Worm (Caenorhabditis elegans) whole organism, young adult: Measurements from ENCODE around the gene phf-14.
"Not testable (repeated sequence)": the region's sequence is repeated elsewhere in the genome, so short reads cannot be mapped to it uniquely, and the experiment has no call there.

ENCODE experiments used
- B0019.2 ChIP-seq: fragments of 200-800 bp; sonication (Bioruptor generic); conservative IDR thresholded peaks from 2 replicates; pipeline ENCODE4 v1.3.6; 2022; ENCODE audit warnings: missing genetic modification reagents, missing genetic modification characterization, missing compliant biosample characterization
- B0035.1 ChIP-seq: sonication (generic microtip); optimal IDR thresholded peaks from 2 replicates; lab custom pipeline; 2016; ENCODE audit warnings: missing genetic modification characterization, mild to moderate bottlenecking, missing compliant biosample characterization, missing genotype, missing genetic modification reagents
- C17E4.6 ChIP-seq: fragments of 200-800 bp; sonication (Bioruptor generic); IDR thresholded peaks from 2 replicates; pipeline ENCODE4 v1.3.6; 2022; ENCODE audit warnings: missing genetic modification reagents, missing genetic modification characterization, missing compliant biosample characterization
- F37B4.10 ChIP-seq: fragments of 200-800 bp; sonication (Bioruptor generic); IDR thresholded peaks from 2 replicates; pipeline ENCODE4 v1.3.6; 2022; ENCODE audit warnings: missing genetic modification characterization, missing compliant biosample characterization
- F39B2.1 ChIP-seq: fragments of 200-800 bp; sonication (Bioruptor generic); IDR thresholded peaks from 2 replicates; pipeline ENCODE4 v1.3.6; 2022; ENCODE audit warnings: missing genetic modification reagents, missing genetic modification characterization, missing compliant biosample characterization
- F52B5.7 ChIP-seq: sonication (generic microtip); optimal IDR thresholded peaks from 2 replicates; lab custom pipeline; 2016; ENCODE audit warnings: mild to moderate bottlenecking, missing genetic modification characterization, missing compliant biosample characterization
- K12H6.12 ChIP-seq: fragments of 200-800 bp; sonication (Bioruptor generic); optimal IDR thresholded peaks from 2 replicates; lab custom pipeline; 2018; ENCODE audit warnings: mild to moderate bottlenecking, missing genetic modification characterization, missing compliant biosample characterization
- T07F8.4 ChIP-seq: sonication (generic microtip); optimal IDR thresholded peaks from 2 replicates; lab custom pipeline; 2016; ENCODE audit warnings: mild to moderate bottlenecking, missing genetic modification characterization, moderate library complexity, missing compliant biosample characterization
- Y53F4B.3 ChIP-seq: fragments of 200-800 bp; sonication (Bioruptor generic); IDR thresholded peaks from 2 replicates; pipeline ENCODE4 v1.3.6; 2022; ENCODE audit warnings: missing genetic modification reagents, missing genetic modification characterization, missing compliant biosample characterization
- Y67H2A.10 ChIP-seq: fragments of 200-800 bp; sonication (Bioruptor generic); conservative IDR thresholded peaks from 2 replicates; pipeline ENCODE4 v1.3.6; 2022; ENCODE audit warnings: missing genetic modification reagents, missing genetic modification characterization, missing compliant biosample characterization
- ZK185.1 ChIP-seq: sonication (generic microtip); optimal IDR thresholded peaks from 2 replicates; lab custom pipeline; 2016; ENCODE audit warnings: mild to moderate bottlenecking, missing genetic modification characterization, missing compliant biosample characterization; ENCODE audit not compliant: poor library complexity, severe bottlenecking
- aptf-3 ChIP-seq: fragments of 200-800 bp; sonication (Bioruptor generic); IDR thresholded peaks from 2 replicates; pipeline ENCODE4 v1.3.6; 2022; ENCODE audit warnings: missing genetic modification characterization, missing compliant biosample characterization
- atf-7 ChIP-seq: sonication (generic microtip); optimal IDR thresholded peaks from 2 replicates; lab custom pipeline; 2017; ENCODE audit warnings: mild to moderate bottlenecking, missing genetic modification characterization, missing compliant biosample characterization
- attf-3 ChIP-seq: fragments of 200-800 bp; sonication (Bioruptor generic); conservative IDR thresholded peaks from 2 replicates; pipeline ENCODE4 v1.3.6; 2022; ENCODE audit warnings: missing genetic modification reagents, missing genetic modification characterization, missing compliant biosample characterization
- attf-5 ChIP-seq: fragments of 200-800 bp; sonication (Bioruptor generic); optimal IDR thresholded peaks from 2 replicates; lab custom pipeline; 2018; ENCODE audit warnings: mild to moderate bottlenecking, missing genetic modification characterization, missing compliant biosample characterization
- ccch-3 ChIP-seq: fragments of 200-800 bp; sonication (Bioruptor generic); optimal IDR thresholded peaks from 2 replicates; lab custom pipeline; 2018; ENCODE audit warnings: mild to moderate bottlenecking, missing genetic modification characterization, missing compliant biosample characterization
- egl-18 ChIP-seq: fragments of 200-800 bp; sonication (Bioruptor generic); IDR thresholded peaks from 2 replicates; pipeline ENCODE4 v1.3.6; 2022; ENCODE audit warnings: missing genetic modification reagents, missing genetic modification characterization, missing compliant biosample characterization
- lsl-1 ChIP-seq: fragments of 200-800 bp; sonication (Bioruptor generic); optimal IDR thresholded peaks from 2 replicates; lab custom pipeline; 2018; ENCODE audit warnings: mild to moderate bottlenecking, missing genetic modification characterization, moderate library complexity, missing compliant biosample characterization
- lsy-27 ChIP-seq: sonication (generic microtip); optimal IDR thresholded peaks from 2 replicates; lab custom pipeline; 2017; ENCODE audit warnings: missing genetic modification characterization, mild to moderate bottlenecking, missing compliant biosample characterization, antibody characterized with exemption, missing genotype, borderline replicate concordance; ENCODE audit not compliant: insufficient read depth
- madf-3 ChIP-seq: fragments of 200-800 bp; sonication (Bioruptor generic); IDR thresholded peaks from 2 replicates; pipeline ENCODE4 v1.3.6; 2022; ENCODE audit warnings: missing genetic modification reagents, missing genetic modification characterization, missing compliant biosample characterization
- madf-6 ChIP-seq: fragments of 200-800 bp; sonication (Bioruptor generic); IDR thresholded peaks from 2 replicates; pipeline ENCODE4 v1.3.6; 2022; ENCODE audit warnings: missing genetic modification reagents, missing genetic modification characterization, missing compliant biosample characterization
- mcd-1 ChIP-seq: fragments of 200-800 bp; sonication (Bioruptor generic); IDR thresholded peaks from 2 replicates; pipeline ENCODE4 v1.3.6; 2022; ENCODE audit warnings: missing genetic modification reagents, missing genetic modification characterization, missing compliant biosample characterization
- mxl-1 ChIP-seq: sonication (generic microtip); optimal IDR thresholded peaks from 2 replicates; lab custom pipeline; 2016; ENCODE audit warnings: missing genetic modification characterization, missing compliant biosample characterization
- nfya-2 ChIP-seq: fragments of 200-800 bp; sonication (Bioruptor generic); IDR thresholded peaks from 2 replicates; pipeline ENCODE4 v1.3.6; 2022; ENCODE audit warnings: missing genetic modification reagents, missing genetic modification characterization, missing compliant biosample characterization
- nfyb-1 ChIP-seq: fragments of 200-800 bp; sonication (Bioruptor generic); IDR thresholded peaks from 2 replicates; pipeline ENCODE4 v1.3.6; 2022; ENCODE audit warnings: missing genetic modification reagents, missing genetic modification characterization, missing compliant biosample characterization
- nhr-27 ChIP-seq: fragments of 200-800 bp; sonication (Bioruptor generic); optimal IDR thresholded peaks from 2 replicates; lab custom pipeline; 2018; ENCODE audit warnings: mild to moderate bottlenecking, missing genetic modification characterization, moderate library complexity, missing compliant biosample characterization
- nhr-80 ChIP-seq: sonication (generic microtip); optimal IDR thresholded peaks from 2 replicates; lab custom pipeline; 2016; ENCODE audit warnings: missing genetic modification characterization, missing compliant biosample characterization
- nhr-90 ChIP-seq: sonication (generic microtip); optimal IDR thresholded peaks from 2 replicates; lab custom pipeline; 2016; ENCODE audit warnings: missing genotype, mild to moderate bottlenecking, missing genetic modification characterization, missing compliant biosample characterization
- rec-8 ChIP-seq, 2 experiments: sonication (generic microtip); optimal IDR thresholded peaks; 2 replicates each; lab custom pipeline; 2016; ENCODE audit warnings: mild to moderate bottlenecking in 2 of 2, missing genetic modification characterization in 2 of 2, missing genetic modification reagents in 2 of 2, missing genotype in 2 of 2, missing biosample characterization in 1 of 2, missing compliant biosample characterization in 1 of 2, moderate library complexity in 1 of 2
- snpc-3.4 ChIP-seq: sonication (generic microtip); optimal IDR thresholded peaks from 2 replicates; lab custom pipeline; 2017; ENCODE audit warnings: missing genetic modification characterization, mild to moderate bottlenecking, missing compliant biosample characterization, antibody characterized with exemption, moderate library complexity, missing genotype, missing genetic modification reagents
- sptf-2 ChIP-seq: fragments of 200-800 bp; sonication (Bioruptor generic); optimal IDR thresholded peaks from 2 replicates; lab custom pipeline; 2018; ENCODE audit warnings: mild to moderate bottlenecking, missing genetic modification characterization, missing compliant biosample characterization
- unc-130 ChIP-seq: sonication (generic microtip); optimal IDR thresholded peaks from 2 replicates; lab custom pipeline; 2016; ENCODE audit warnings: missing genetic modification reagents, missing genetic modification characterization, missing compliant biosample characterization
- ztf-22 ChIP-seq: fragments of 200-800 bp; sonication (Bioruptor generic); optimal IDR thresholded peaks from 2 replicates; lab custom pipeline; 2018; ENCODE audit warnings: mild to moderate bottlenecking, missing genetic modification characterization, moderate library complexity, missing compliant biosample characterization
- ztf-26 ChIP-seq: sonication (generic microtip); optimal IDR thresholded peaks from 2 replicates; lab custom pipeline; 2017; ENCODE audit warnings: missing genetic modification characterization, missing compliant biosample characterization

The phf-14 gene

DNA sequence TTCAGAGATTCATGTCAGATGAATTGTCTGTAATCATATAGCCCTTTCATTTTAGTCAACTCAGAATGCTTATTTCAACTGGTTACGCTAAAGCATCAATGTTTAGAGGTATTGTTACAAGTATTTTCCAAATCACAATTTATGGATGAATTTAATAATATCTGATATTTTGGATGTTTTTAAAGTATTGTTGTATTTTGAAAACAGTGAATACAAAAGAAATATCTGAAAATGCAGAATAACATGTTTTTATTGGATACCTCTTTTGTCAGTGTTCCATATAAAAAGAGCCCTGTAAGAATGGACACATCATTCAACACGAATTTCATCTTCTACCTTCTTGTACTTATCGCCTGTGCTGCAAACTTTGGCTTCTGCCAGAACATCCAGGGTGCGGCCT lies 23.3 kb downstream of the phf-14 start, which contains the start of gene C06H5.12:
Gene C06H5.12, plus strand, starts transcription at position 301 of the 400 bp plus-strand sequence.
- not testable (repeated sequence) for TF ChIP-seq Y53F4B.3; atf-7 (tag; lab: Kevin White, UChicago); madf-6

DNA sequence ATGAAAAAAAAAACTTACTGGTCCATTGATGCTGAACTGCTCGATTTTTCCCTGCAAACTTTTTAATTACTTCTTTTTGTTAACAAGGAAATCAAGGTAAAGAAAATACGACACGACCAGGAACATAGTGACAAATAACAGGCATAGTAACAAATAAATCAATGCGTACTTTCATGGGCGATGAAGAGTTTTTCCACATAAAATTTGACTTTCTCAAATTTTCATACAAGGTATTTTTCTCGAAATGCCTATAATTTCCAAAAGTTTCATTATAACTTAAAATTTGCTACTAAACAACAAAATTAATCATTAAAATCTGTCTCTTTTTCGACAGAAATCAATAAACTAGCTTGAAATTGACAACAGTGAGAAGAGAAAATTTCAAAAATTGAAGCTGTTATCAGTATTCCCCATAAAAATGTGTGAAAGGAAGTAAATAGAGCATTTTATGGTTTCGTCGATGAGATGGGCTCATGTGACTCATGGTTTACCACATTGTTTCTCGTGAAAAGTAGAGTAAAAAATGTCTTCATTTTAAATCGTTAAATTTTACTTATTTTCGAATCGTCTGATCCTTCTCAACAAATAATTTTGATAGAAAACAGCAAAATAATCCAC lies 25.7 kb downstream of the phf-14 start, which contains the start of gene fbxa-156:
Gene fbxa-156, minus strand, starts transcription at position 51 of the 618 bp plus-strand sequence.
- TF ChIP-seq sptf-2 (GFP tag; lab: Kevin White, UChicago), result no peak
- no peak for TF ChIP-seq attf-3 (GFP tag; lab: Robert Waterston, UW)
- no peak for TF ChIP-seq aptf-3 (GFP tag; lab: Robert Waterston, UW)
- no peak for TF ChIP-seq ztf-22
- TF ChIP-seq madf-3 (GFP tag; lab: Robert Waterston, UW), result no peak
- peak; percentile 1 for TF ChIP-seq nhr-80

ce11 chrV:17897646-17898045 lies 26.5 kb downstream of the phf-14 start, which contains the start of gene C06H5.13:
C06H5.13 (minus strand) TSS chrV:17897746.
- not testable (repeated sequence) for TF ChIP-seq mxl-1 (tag; lab: Kevin White, UChicago); aptf-3 (GFP tag; lab: Robert Waterston, UW); lsl-1 (GFP tag; lab: Kevin White, UChicago)

DNA sequence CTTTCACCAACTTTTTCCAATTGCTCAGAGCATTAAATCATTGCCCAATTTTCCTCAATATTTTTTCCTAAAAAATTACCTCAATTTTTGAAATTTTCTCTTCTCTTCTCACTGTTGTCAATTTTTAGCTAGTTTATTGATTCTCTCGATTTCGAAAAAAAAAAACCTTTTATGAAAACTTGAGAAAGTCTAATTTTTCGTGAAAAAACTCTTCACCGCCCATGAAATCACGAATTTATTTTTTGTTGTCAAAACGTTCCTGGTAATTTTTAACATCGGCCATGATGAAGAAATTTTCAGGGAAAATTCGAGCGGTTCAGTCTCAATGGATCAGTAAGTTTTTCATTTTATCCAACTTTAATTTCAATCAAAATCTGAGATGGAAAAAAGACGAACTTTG lies 28.3 kb downstream of the phf-14 start, which contains the start of gene fbxa-157:
Gene fbxa-157, plus strand, starts transcription at position 301 of the 400 bp plus-strand sequence.
- TF ChIP-seq F39B2.1 (GFP tag; lab: Robert Waterston, UW), result no peak
- TF ChIP-seq unc-130 (GFP tag; lab: Kevin White, UChicago), result no peak
- no peak for TF ChIP-seq snpc-3.4 (tag; lab: Kevin White, UChicago)
- TF ChIP-seq nfya-2 (GFP tag; lab: Robert Waterston, UW), result no peak
- TF ChIP-seq B0019.2 (GFP tag; lab: Robert Waterston, UW), result no peak
- TF ChIP-seq mcd-1 (GFP tag; lab: Robert Waterston, UW), result no peak
- no peak for TF ChIP-seq F37B4.10
- no peak for TF ChIP-seq nhr-27 (tag; lab: Kevin White, UChicago)

ce11 chrV:17903829-17904228 lies 32.6 kb downstream of the phf-14 start, which contains the start of gene C06H5.14:
C06H5.14 (plus strand) TSS chrV:17904129.
- TF ChIP-seq B0035.1 (tag; lab: Kevin White, UChicago); K12H6.12 (tag; lab: Kevin White, UChicago); nhr-90: not testable (repeated sequence)

- TF ChIP-seq F52B5.7 (tag; lab: Kevin White, UChicago), result no peak
- TF ChIP-seq Y67H2A.10 (GFP tag; lab: Robert Waterston, UW), result no peak
- TF ChIP-seq rec-8 (tag; optimal IDR thresholded peaks at IDR 0.05; lab: Kevin White, UChicago), result no peak
- TF ChIP-seq attf-5, result no peak
- TF ChIP-seq C17E4.6, result no peak
- TF ChIP-seq ztf-22, result no peak
- TF ChIP-seq egl-18 (GFP tag; lab: Robert Waterston, UW), result no peak
- TF ChIP-seq T07F8.4 (tag; lab: Kevin White, UChicago), result no peak
- no peak for TF ChIP-seq ztf-26 (tag; lab: Kevin White, UChicago)
- no peak for TF ChIP-seq nfyb-1 (GFP tag; lab: Robert Waterston, UW)
- no peak for TF ChIP-seq madf-6
- TF ChIP-seq Y53F4B.3, result no peak
- no peak for TF ChIP-seq mcd-1 (GFP tag; lab: Robert Waterston, UW)
- TF ChIP-seq nhr-27 (tag; lab: Kevin White, UChicago), result no peak
- TF ChIP-seq ZK185.1 (tag; lab: Kevin White, UChicago), result no peak
- no peak for TF ChIP-seq ccch-3
- no peak for TF ChIP-seq lsy-27 (tag; lab: Kevin White, UChicago)
Measured at ce11 chrV:17905765-17906164, 34.6 kb downstream of the phf-14 start.
